Worm (Caenorhabditis elegans) whole organism, L3 larva: ENCODE data around the gene idpp-3.

Experiments used
- ama-1 ChIP-seq: fragments of 150-350 bp; optimal IDR thresholded peaks from 2 replicates; lab custom pipeline; 2018
- ceh-16 ChIP-seq: sonication (generic microtip); optimal IDR thresholded peaks from 2 replicates; lab custom pipeline; 2017; ENCODE audit warnings: missing biosample characterization, missing genetic modification characterization
- ceh-28 ChIP-seq: fragments of 150-350 bp; optimal IDR thresholded peaks from 2 replicates; lab custom pipeline; 2014; ENCODE audit warnings: missing biosample characterization, missing genetic modification reagents, missing genetic modification characterization
- ceh-82 ChIP-seq: fragments of 150-350 bp; optimal IDR thresholded peaks from 2 replicates; lab custom pipeline; 2014; ENCODE audit warnings: missing biosample characterization, missing genetic modification characterization
- ceh-9 ChIP-seq: sonication (generic microtip); optimal IDR thresholded peaks from 2 replicates; lab custom pipeline; 2018; ENCODE audit warnings: missing biosample characterization, missing genetic modification characterization
- daf-12 ChIP-seq: fragments of 150-350 bp; optimal IDR thresholded peaks from 2 replicates; lab custom pipeline; 2014; ENCODE audit warnings: missing biosample characterization, missing genetic modification reagents, missing genetic modification characterization
- egl-27 ChIP-seq: sonication (generic microtip); optimal IDR thresholded peaks from 4 replicates; lab custom pipeline; 2017; ENCODE audit warnings: missing biosample characterization, missing genetic modification reagents, missing genetic modification characterization
- egl-5 ChIP-seq: fragments of 150-350 bp; optimal IDR thresholded peaks from 2 replicates; lab custom pipeline; 2017; ENCODE audit warnings: missing biosample characterization, missing genetic modification reagents, missing genetic modification characterization, inconsistent platforms
- elt-2 ChIP-seq: sonication (generic microtip); optimal IDR thresholded peaks from 2 replicates; lab custom pipeline; 2016; ENCODE audit warnings: missing genetic modification reagents, mild to moderate bottlenecking, missing genetic modification characterization, missing compliant biosample characterization
- elt-3 ChIP-seq, 3 experiments: fragments of 150-350 bp in 1 of 3; sonication (generic microtip) in 2 of 3; optimal IDR thresholded peaks; 2 replicates in 2 of 3; 4 replicates in 1 of 3; lab custom pipeline; 2014 to 2017; ENCODE audit warnings: missing biosample characterization in 3 of 3, missing genetic modification characterization in 3 of 3
- eor-1 ChIP-seq, 2 experiments: fragments of 150-350 bp; optimal IDR thresholded peaks; 2 replicates each; lab custom pipeline; 2014 to 2018; ENCODE audit warnings: missing biosample characterization in 2 of 2, missing genetic modification characterization in 2 of 2
- fkh-2 ChIP-seq: fragments of 150-350 bp; optimal IDR thresholded peaks from 2 replicates; lab custom pipeline; 2014; ENCODE audit warnings: missing biosample characterization, missing genetic modification reagents, missing genetic modification characterization
- fos-1 ChIP-seq: fragments of 150-350 bp; optimal IDR thresholded peaks from 2 replicates; lab custom pipeline; 2014; ENCODE audit warnings: missing biosample characterization, missing genetic modification characterization
- lin-15B ChIP-seq: fragments of 150-350 bp; optimal IDR thresholded peaks from 2 replicates; lab custom pipeline; 2014; ENCODE audit warnings: missing biosample characterization, missing genetic modification characterization
- lin-39 ChIP-seq: fragments of 150-350 bp; optimal IDR thresholded peaks from 2 replicates; lab custom pipeline; 2018; ENCODE audit warnings: missing biosample characterization, missing genetic modification reagents, missing genetic modification characterization
- lsy-12 ChIP-seq: sonication (generic microtip); optimal IDR thresholded peaks from 2 replicates; lab custom pipeline; 2016; ENCODE audit warnings: mild to moderate bottlenecking, missing genetic modification characterization, missing compliant biosample characterization
- mdl-1 ChIP-seq: fragments of 150-350 bp; optimal IDR thresholded peaks from 2 replicates; lab custom pipeline; 2014; ENCODE audit warnings: missing biosample characterization, missing genetic modification characterization
- mml-1 ChIP-seq: fragments of 150-350 bp; sonication (generic microtip); optimal IDR thresholded peaks from 3 replicates; lab custom pipeline; 2014; ENCODE audit warnings: missing biosample characterization, missing genetic modification characterization
- nfya-1 ChIP-seq: sonication (generic microtip); optimal IDR thresholded peaks from 2 replicates; lab custom pipeline; 2017; ENCODE audit warnings: missing genetic modification characterization, mild to moderate bottlenecking, missing compliant biosample characterization, antibody characterized with exemption, moderate library complexity; ENCODE audit not compliant: insufficient read depth
- nhr-11 ChIP-seq: fragments of 150-350 bp; optimal IDR thresholded peaks from 2 replicates; lab custom pipeline; 2014; ENCODE audit warnings: missing biosample characterization, missing genetic modification characterization
- nhr-12 ChIP-seq: fragments of 150-350 bp; optimal IDR thresholded peaks from 2 replicates; lab custom pipeline; 2014; ENCODE audit warnings: missing biosample characterization, missing genetic modification characterization
- nhr-23 ChIP-seq: fragments of 150-350 bp; optimal IDR thresholded peaks from 2 replicates; lab custom pipeline; 2014; ENCODE audit warnings: missing biosample characterization, missing genetic modification reagents, missing genetic modification characterization
- nhr-237 ChIP-seq: fragments of 150-350 bp; optimal IDR thresholded peaks from 2 replicates; lab custom pipeline; 2014; ENCODE audit warnings: missing biosample characterization, missing genetic modification characterization
- nhr-25 ChIP-seq: sonication (generic microtip); optimal IDR thresholded peaks from 2 replicates; lab custom pipeline; 2017; ENCODE audit warnings: missing biosample characterization, missing genetic modification characterization
- nhr-28 ChIP-seq: fragments of 150-350 bp; optimal IDR thresholded peaks from 2 replicates; lab custom pipeline; 2014; ENCODE audit warnings: missing biosample characterization, missing genetic modification characterization
- nhr-67 ChIP-seq: fragments of 150-350 bp; optimal IDR thresholded peaks from 2 replicates; lab custom pipeline; 2014; ENCODE audit warnings: missing biosample characterization, missing genetic modification characterization
- nhr-76 ChIP-seq: fragments of 150-350 bp; sonication (generic microtip); optimal IDR thresholded peaks from 5 replicates; lab custom pipeline; 2014; ENCODE audit warnings: missing biosample characterization, missing genetic modification characterization
- nhr-77 ChIP-seq: fragments of 150-350 bp; optimal IDR thresholded peaks from 2 replicates; lab custom pipeline; 2014; ENCODE audit warnings: missing biosample characterization, missing genetic modification characterization
- pqm-1 ChIP-seq: fragments of 150-350 bp; optimal IDR thresholded peaks from 2 replicates; lab custom pipeline; 2017; ENCODE audit warnings: missing biosample characterization, missing genetic modification characterization, inconsistent platforms
- sea-2 ChIP-seq: fragments of 150-350 bp; sonication (generic microtip); optimal IDR thresholded peaks from 4 replicates; lab custom pipeline; 2014; ENCODE audit warnings: missing biosample characterization, missing genetic modification reagents, missing genetic modification characterization
- skn-1 ChIP-seq: fragments of 150-350 bp; optimal IDR thresholded peaks from 2 replicates; lab custom pipeline; 2014; ENCODE audit warnings: missing biosample characterization, missing genetic modification characterization
- snpc-4 ChIP-seq: fragments of 150-350 bp; optimal IDR thresholded peaks from 2 replicates; lab custom pipeline; 2014; ENCODE audit warnings: missing biosample characterization, missing genetic modification characterization
- tbx-2 ChIP-seq: sonication (generic microtip); optimal IDR thresholded peaks from 2 replicates; lab custom pipeline; 2016; ENCODE audit warnings: mild to moderate bottlenecking, missing genetic modification characterization, missing compliant biosample characterization
- unc-39 ChIP-seq: sonication (generic microtip); optimal IDR thresholded peaks from 4 replicates; lab custom pipeline; 2017; ENCODE audit warnings: missing biosample characterization, missing genetic modification characterization
- zag-1 ChIP-seq: fragments of 150-350 bp; optimal IDR thresholded peaks from 2 replicates; lab custom pipeline; 2014; ENCODE audit warnings: missing biosample characterization, missing genetic modification characterization
- ztf-4 ChIP-seq: fragments of 150-350 bp; optimal IDR thresholded peaks from 2 replicates; lab custom pipeline; 2014; ENCODE audit warnings: missing biosample characterization, missing genetic modification characterization

The idpp-3 gene

ce11 chrX:14965761-14966160 is 4.4 kb upstream of the idpp-3 start, which contains the start of gene F45B8.5:
Gene F45B8.5, plus strand, starts transcription at chrX:14966061.
- TF ChIP-seq unc-39 (tag; lab: Kevin White, UChicago) (no peak), tbx-2 (tag; lab: Kevin White, UChicago) (no peak), ceh-82 (tag; lab: Kevin White, UChicago) (no peak), mml-1 (tag; lab: Kevin White, UChicago) (no peak), ama-1 (lab: Kevin White, UChicago) (no peak), pqm-1 (tag; lab: Kevin White, UChicago) (no peak), nhr-67 (tag; lab: Kevin White, UChicago) (no peak), ztf-4 (tag; lab: Kevin White, UChicago) (no peak), ceh-9 (tag; lab: Kevin White, UChicago) (no peak), nfya-1 (tag; lab: Kevin White, UChicago) (no peak), nhr-77 (tag; lab: Kevin White, UChicago) (no peak), nhr-25 (tag; lab: Kevin White, UChicago) (no peak), nhr-11 (tag; lab: Kevin White, UChicago) (no peak), lin-15B (tag; lab: Kevin White, UChicago) (no peak), egl-5 (no peak), nhr-28 (no peak), elt-3 (tag; optimal IDR thresholded peaks at IDR 0.05; lab: Kevin White, UChicago) (no peak), nhr-76 (no peak)

ce11 chrX:14964253-14964652 is 2.9 kb upstream of the idpp-3 start, which contains the start of gene rgs-11:
Gene rgs-11, plus strand, starts transcription at chrX:14964553.
- TF ChIP-seq ceh-9 (tag; lab: Kevin White, UChicago) (no peak), ceh-28 (tag; lab: Kevin White, UChicago) (no peak), lsy-12 (tag; lab: Kevin White, UChicago) (no peak), nhr-237 (tag; lab: Kevin White, UChicago) (no peak), skn-1 (no peak), nhr-11 (tag; lab: Kevin White, UChicago) (no peak), fos-1 (tag; lab: Kevin White, UChicago) (no peak), ztf-4 (tag; lab: Kevin White, UChicago) (no peak), snpc-4 (tag; lab: Kevin White, UChicago) (no peak), fkh-2 (tag; lab: Kevin White, UChicago) (no peak), tbx-2 (tag; lab: Kevin White, UChicago) (no peak), daf-12 (tag; lab: Kevin White, UChicago) (no peak), egl-27 (tag; lab: Kevin White, UChicago) (no peak), sea-2 (GFP tag; lab: Kevin White, UChicago) (no peak), nhr-23 (tag; lab: Kevin White, UChicago) (no peak), ceh-16 (no peak), eor-1 (tag; optimal IDR thresholded peaks at IDR 0.05; lab: Kevin White, UChicago) (no peak), lin-15B (tag; lab: Kevin White, UChicago) (no peak), zag-1 (tag; lab: Kevin White, UChicago) (no peak)

DNA sequence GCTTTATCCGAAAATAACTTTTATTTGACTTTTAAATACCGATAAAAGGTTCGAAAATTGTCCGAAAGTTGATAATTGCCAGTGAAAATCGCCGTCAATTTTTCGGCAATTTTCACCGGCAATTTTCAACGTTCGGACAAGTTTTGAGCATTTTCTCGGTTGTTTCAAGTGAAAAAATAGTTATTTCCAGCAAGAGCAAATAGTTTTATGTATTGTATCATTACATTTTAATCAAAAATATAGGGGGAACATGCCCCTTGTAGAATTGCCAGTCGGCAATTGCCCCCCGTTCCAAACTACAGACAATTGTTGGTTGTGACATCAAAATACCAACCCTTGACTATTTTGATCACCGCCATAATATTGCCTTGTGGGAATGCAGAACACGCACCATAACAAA is 1.1 kb upstream of the idpp-3 start, which contains the start of gene rgs-10:
Gene rgs-10 (plus strand): TSS at position 301 of the 400 bp plus-strand sequence.
- TF ChIP-seq ceh-16, result no peak
- no peak for TF ChIP-seq egl-27 (tag; lab: Kevin White, UChicago)
- TF ChIP-seq nhr-12, result no peak
- no peak for TF ChIP-seq egl-5
- no peak for TF ChIP-seq lin-39 (tag; lab: Kevin White, UChicago)
- TF ChIP-seq nhr-28, result no peak
- no peak for TF ChIP-seq eor-1 (tag; optimal IDR thresholded peaks at IDR 0.05; lab: Kevin White, UChicago)
- TF ChIP-seq nhr-237 (tag; lab: Kevin White, UChicago), result no peak
- no peak for TF ChIP-seq mdl-1 (tag; lab: Kevin White, UChicago)
- TF ChIP-seq nhr-25 (tag; lab: Kevin White, UChicago), result no peak
- TF ChIP-seq lsy-12 (tag; lab: Kevin White, UChicago), result no peak

DNA sequence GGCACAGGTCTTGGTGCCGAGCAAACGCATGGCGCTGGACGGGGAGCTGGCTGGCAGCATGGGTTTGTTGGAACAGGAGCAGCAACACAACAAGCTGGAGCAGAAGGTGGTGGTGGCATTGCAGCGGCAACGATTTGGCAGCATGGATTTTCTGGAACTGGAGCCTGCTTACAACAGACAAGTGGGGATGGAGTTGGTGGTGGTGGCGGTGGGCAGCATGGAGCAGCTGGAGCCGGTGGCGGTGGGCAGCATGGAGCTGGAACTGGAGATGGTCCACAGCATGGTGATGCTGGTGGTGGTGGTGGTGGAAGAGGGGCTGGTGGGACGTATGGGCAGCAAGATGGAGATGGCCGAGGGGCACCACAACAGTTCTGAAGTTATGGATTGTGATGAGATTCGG is 530 bp downstream of the idpp-3 start:
- TF ChIP-seq nhr-28 (no peak), nhr-12 (no peak), elt-2 (tag; lab: Kevin White, UChicago) (no peak), zag-1 (tag; lab: Kevin White, UChicago) (no peak), lin-39 (tag; lab: Kevin White, UChicago) (no peak)
